Worm (Caenorhabditis elegans) whole organism, L3 larva: ENCODE measurements around the gene bath-20.
"Not testable (repeated sequence)": the region's sequence is repeated elsewhere in the genome, so short reads cannot be mapped to it uniquely, and the experiment has no call there.

Source experiments
- R02D3.7 ChIP-seq: fragments of 150-350 bp; optimal IDR thresholded peaks from 2 replicates; lab custom pipeline; 2014; ENCODE audit warnings: missing biosample characterization, missing genetic modification characterization
- aly-2 ChIP-seq: fragments of 150-350 bp; optimal IDR thresholded peaks from 2 replicates; lab custom pipeline; 2014; ENCODE audit warnings: missing biosample characterization, missing genetic modification characterization
- ama-1 ChIP-seq: fragments of 150-350 bp; optimal IDR thresholded peaks from 2 replicates; lab custom pipeline; 2018
- ceh-16 ChIP-seq: sonication (generic microtip); optimal IDR thresholded peaks from 2 replicates; lab custom pipeline; 2017; ENCODE audit warnings: missing biosample characterization, missing genetic modification characterization
- ceh-28 ChIP-seq: fragments of 150-350 bp; optimal IDR thresholded peaks from 2 replicates; lab custom pipeline; 2014; ENCODE audit warnings: missing biosample characterization, missing genetic modification reagents, missing genetic modification characterization
- daf-12 ChIP-seq: fragments of 150-350 bp; optimal IDR thresholded peaks from 2 replicates; lab custom pipeline; 2014; ENCODE audit warnings: missing biosample characterization, missing genetic modification reagents, missing genetic modification characterization
- egl-27 ChIP-seq: sonication (generic microtip); optimal IDR thresholded peaks from 4 replicates; lab custom pipeline; 2017; ENCODE audit warnings: missing biosample characterization, missing genetic modification reagents, missing genetic modification characterization
- egl-5 ChIP-seq: fragments of 150-350 bp; optimal IDR thresholded peaks from 2 replicates; lab custom pipeline; 2017; ENCODE audit warnings: missing biosample characterization, missing genetic modification reagents, missing genetic modification characterization, inconsistent platforms
- elt-1 ChIP-seq: fragments of 150-350 bp; optimal IDR thresholded peaks from 2 replicates; lab custom pipeline; 2014; ENCODE audit warnings: missing biosample characterization, missing genetic modification characterization
- elt-2 ChIP-seq: sonication (generic microtip); optimal IDR thresholded peaks from 2 replicates; lab custom pipeline; 2016; ENCODE audit warnings: missing genetic modification reagents, mild to moderate bottlenecking, missing genetic modification characterization, missing compliant biosample characterization
- elt-3 ChIP-seq, 3 experiments: fragments of 150-350 bp in 1 of 3; sonication (generic microtip) in 2 of 3; optimal IDR thresholded peaks; 2 replicates in 2 of 3; 4 replicates in 1 of 3; lab custom pipeline; 2014 to 2017; ENCODE audit warnings: missing biosample characterization in 3 of 3, missing genetic modification characterization in 3 of 3
- fkh-10 ChIP-seq: sonication (generic microtip); optimal IDR thresholded peaks from 2 replicates; lab custom pipeline; 2017; ENCODE audit warnings: missing biosample characterization, missing genetic modification reagents, missing genetic modification characterization
- fkh-2 ChIP-seq: fragments of 150-350 bp; optimal IDR thresholded peaks from 2 replicates; lab custom pipeline; 2014; ENCODE audit warnings: missing biosample characterization, missing genetic modification reagents, missing genetic modification characterization
- fos-1 ChIP-seq: fragments of 150-350 bp; optimal IDR thresholded peaks from 2 replicates; lab custom pipeline; 2014; ENCODE audit warnings: missing biosample characterization, missing genetic modification characterization
- hmg-11 ChIP-seq: sonication (generic microtip); optimal IDR thresholded peaks from 2 replicates; lab custom pipeline; 2016; ENCODE audit warnings: missing genetic modification characterization, missing compliant biosample characterization
- jun-1 ChIP-seq: fragments of 150-350 bp; optimal IDR thresholded peaks from 2 replicates; lab custom pipeline; 2014; ENCODE audit warnings: missing biosample characterization, missing genetic modification reagents, missing genetic modification characterization
- lin-15B ChIP-seq: fragments of 150-350 bp; optimal IDR thresholded peaks from 2 replicates; lab custom pipeline; 2014; ENCODE audit warnings: missing biosample characterization, missing genetic modification characterization
- lin-39 ChIP-seq: fragments of 150-350 bp; optimal IDR thresholded peaks from 2 replicates; lab custom pipeline; 2018; ENCODE audit warnings: missing biosample characterization, missing genetic modification reagents, missing genetic modification characterization
- lsy-12 ChIP-seq: sonication (generic microtip); optimal IDR thresholded peaks from 2 replicates; lab custom pipeline; 2016; ENCODE audit warnings: mild to moderate bottlenecking, missing genetic modification characterization, missing compliant biosample characterization
- mdl-1 ChIP-seq: fragments of 150-350 bp; optimal IDR thresholded peaks from 2 replicates; lab custom pipeline; 2014; ENCODE audit warnings: missing biosample characterization, missing genetic modification characterization
- nfya-1 ChIP-seq: sonication (generic microtip); optimal IDR thresholded peaks from 2 replicates; lab custom pipeline; 2017; ENCODE audit warnings: missing genetic modification characterization, mild to moderate bottlenecking, missing compliant biosample characterization, antibody characterized with exemption, moderate library complexity; ENCODE audit not compliant: insufficient read depth
- nhr-11 ChIP-seq: fragments of 150-350 bp; optimal IDR thresholded peaks from 2 replicates; lab custom pipeline; 2014; ENCODE audit warnings: missing biosample characterization, missing genetic modification characterization
- nhr-12 ChIP-seq: fragments of 150-350 bp; optimal IDR thresholded peaks from 2 replicates; lab custom pipeline; 2014; ENCODE audit warnings: missing biosample characterization, missing genetic modification characterization
- nhr-237 ChIP-seq: fragments of 150-350 bp; optimal IDR thresholded peaks from 2 replicates; lab custom pipeline; 2014; ENCODE audit warnings: missing biosample characterization, missing genetic modification characterization
- nhr-25 ChIP-seq: sonication (generic microtip); optimal IDR thresholded peaks from 2 replicates; lab custom pipeline; 2017; ENCODE audit warnings: missing biosample characterization, missing genetic modification characterization
- nhr-28 ChIP-seq: fragments of 150-350 bp; optimal IDR thresholded peaks from 2 replicates; lab custom pipeline; 2014; ENCODE audit warnings: missing biosample characterization, missing genetic modification characterization
- nhr-77 ChIP-seq: fragments of 150-350 bp; optimal IDR thresholded peaks from 2 replicates; lab custom pipeline; 2014; ENCODE audit warnings: missing biosample characterization, missing genetic modification characterization
- pha-4 ChIP-seq: fragments of 150-350 bp; optimal IDR thresholded peaks from 2 replicates; lab custom pipeline; 2014; ENCODE audit warnings: missing biosample characterization, missing genetic modification reagents, missing genetic modification characterization
- pqm-1 ChIP-seq: fragments of 150-350 bp; optimal IDR thresholded peaks from 2 replicates; lab custom pipeline; 2017; ENCODE audit warnings: missing biosample characterization, missing genetic modification characterization, inconsistent platforms
- sea-2 ChIP-seq: fragments of 150-350 bp; sonication (generic microtip); optimal IDR thresholded peaks from 4 replicates; lab custom pipeline; 2014; ENCODE audit warnings: missing biosample characterization, missing genetic modification reagents, missing genetic modification characterization
- snpc-4 ChIP-seq: fragments of 150-350 bp; optimal IDR thresholded peaks from 2 replicates; lab custom pipeline; 2014; ENCODE audit warnings: missing biosample characterization, missing genetic modification characterization
- tbx-2 ChIP-seq: sonication (generic microtip); optimal IDR thresholded peaks from 2 replicates; lab custom pipeline; 2016; ENCODE audit warnings: mild to moderate bottlenecking, missing genetic modification characterization, missing compliant biosample characterization
- unc-62 ChIP-seq: fragments of 150-350 bp; sonication (generic microtip); optimal IDR thresholded peaks from 4 replicates; lab custom pipeline; 2014; ENCODE audit warnings: missing biosample characterization, missing genetic modification reagents, missing genetic modification characterization
- zag-1 ChIP-seq: fragments of 150-350 bp; optimal IDR thresholded peaks from 2 replicates; lab custom pipeline; 2014; ENCODE audit warnings: missing biosample characterization, missing genetic modification characterization
- ztf-11 ChIP-seq: fragments of 150-350 bp; optimal IDR thresholded peaks from 2 replicates; lab custom pipeline; 2014; ENCODE audit warnings: missing biosample characterization, missing genetic modification characterization

The bath-20 gene

ce11 chrII:2051372-2051771 lies 9.0 kb upstream of the bath-20 start, which contains the start of gene fbxb-35:
Gene fbxb-35, plus strand, starts transcription at chrII:2051672.
- TF ChIP-seq aly-2 (tag; lab: Kevin White, UChicago) = no peak
- TF ChIP-seq lin-39 (tag; lab: Kevin White, UChicago) = no peak
- TF ChIP-seq mdl-1 (tag; lab: Kevin White, UChicago) = no peak
- no peak for TF ChIP-seq ceh-16 (tag; lab: Kevin White, UChicago)
- TF ChIP-seq nfya-1 (tag; lab: Kevin White, UChicago) = no peak
- TF ChIP-seq elt-1 = no peak
- no peak for TF ChIP-seq elt-2 (tag; lab: Kevin White, UChicago)

- not testable (repeated sequence) for TF ChIP-seq nhr-28 (tag; lab: Kevin White, UChicago); egl-27 (tag; lab: Kevin White, UChicago); nhr-12
These were observed 4.2 kb upstream of the bath-20 start, which contains the start of gene math-1 for ce11 chrII:2046556-2046955. Gene math-1, minus strand, starts transcription at chrII:2046656.

- TF ChIP-seq ama-1 (lab: Kevin White, UChicago) (no peak), pqm-1 (tag; lab: Kevin White, UChicago) (no peak), lin-15B (no peak), lsy-12 (tag; lab: Kevin White, UChicago) (no peak), egl-27 (tag; lab: Kevin White, UChicago) (no peak), daf-12 (tag; lab: Kevin White, UChicago) (no peak), R02D3.7 (tag; lab: Kevin White, UChicago) (no peak), sea-2 (GFP tag; lab: Kevin White, UChicago) (no peak)
These were observed 3.2 kb upstream of the bath-20 start, which contains the start of gene bath-24 for ce11 chrII:2045505-2045904. Gene bath-24, minus strand, starts transcription at chrII:2045605.

- no peak for TF ChIP-seq R02D3.7 (tag; lab: Kevin White, UChicago)
- TF ChIP-seq sea-2 (GFP tag; lab: Kevin White, UChicago) = no peak
- TF ChIP-seq elt-1 = no peak
- no peak for TF ChIP-seq snpc-4 (tag; lab: Kevin White, UChicago)
- no peak for TF ChIP-seq ztf-11 (tag; lab: Kevin White, UChicago)
- TF ChIP-seq nfya-1 (tag; lab: Kevin White, UChicago) = no peak
- TF ChIP-seq nhr-237 (tag; lab: Kevin White, UChicago) = no peak
- TF ChIP-seq elt-2 (tag; lab: Kevin White, UChicago) = no peak
- TF ChIP-seq nhr-11 = no peak
- TF ChIP-seq ama-1 (lab: Kevin White, UChicago) = no peak
- no peak for TF ChIP-seq lin-15B
- no peak for TF ChIP-seq lin-39 (tag; lab: Kevin White, UChicago)
- no peak for TF ChIP-seq nhr-25
These were observed 3.1 kb downstream of the bath-20 start, which contains the start of gene bath-19 for ce11 chrII:2039288-2039687. Gene bath-19, minus strand, starts transcription at chrII:2039388.

ce11 chrII:2033286-2033685 lies 9.1 kb downstream of the bath-20 start, which contains the start of gene F59H6.14:
Gene F59H6.14, plus strand, starts transcription at chrII:2033586.
- no peak for TF ChIP-seq jun-1 (tag; lab: Kevin White, UChicago)
- no peak for TF ChIP-seq hmg-11 (tag; lab: Kevin White, UChicago)
- no peak for TF ChIP-seq elt-2 (tag; lab: Kevin White, UChicago)
- no peak for TF ChIP-seq unc-62 (GFP tag; lab: Kevin White, UChicago)
- TF ChIP-seq ztf-11 (tag; lab: Kevin White, UChicago) = no peak
- no peak for TF ChIP-seq elt-3 (tag; optimal IDR thresholded peaks at IDR 0.05; lab: Kevin White, UChicago)
- TF ChIP-seq nfya-1 (tag; lab: Kevin White, UChicago) = no peak
- TF ChIP-seq fkh-10 (GFP tag; lab: Kevin White, UChicago) = no peak
- TF ChIP-seq lsy-12 (tag; lab: Kevin White, UChicago) = no peak
- TF ChIP-seq ceh-28 = no peak
- no peak for TF ChIP-seq elt-1

ce11 chrII:2032282-2032681 lies 10.1 kb downstream of the bath-20 start, which contains the start of gene btb-4:
Gene btb-4, plus strand, starts transcription at chrII:2032316.
- TF ChIP-seq elt-2 (tag; lab: Kevin White, UChicago); ceh-28; nhr-28 (tag; lab: Kevin White, UChicago): not testable (repeated sequence)

ce11 chrII:2031852-2032251 lies 10.5 kb downstream of the bath-20 start, which contains the start of gene bath-5:
Gene bath-5, minus strand, starts transcription at chrII:2031952.
- TF ChIP-seq nhr-28 (tag; lab: Kevin White, UChicago) = no peak
- TF ChIP-seq pqm-1 (tag; lab: Kevin White, UChicago) = no peak
- TF ChIP-seq sea-2 (GFP tag; lab: Kevin White, UChicago) = no peak
- TF ChIP-seq elt-1 = no peak
- no peak for TF ChIP-seq pha-4 (tag; lab: Kevin White, UChicago)
- no peak for TF ChIP-seq fkh-2 (tag; lab: Kevin White, UChicago)
- no peak for TF ChIP-seq nhr-77
- TF ChIP-seq ztf-11 (tag; lab: Kevin White, UChicago) = no peak
- TF ChIP-seq egl-5 = no peak
- no peak for TF ChIP-seq ama-1 (lab: Kevin White, UChicago)
- no peak for TF ChIP-seq lin-15B
- TF ChIP-seq mdl-1 (tag; lab: Kevin White, UChicago) = no peak
- no peak for TF ChIP-seq tbx-2 (tag; lab: Kevin White, UChicago)
- no peak for TF ChIP-seq egl-27 (tag; lab: Kevin White, UChicago)
- TF ChIP-seq zag-1 (tag; lab: Kevin White, UChicago) = no peak
- TF ChIP-seq fos-1 = no peak
- TF ChIP-seq lsy-12 (tag; lab: Kevin White, UChicago) = no peak
- TF ChIP-seq lin-39 (tag; lab: Kevin White, UChicago) = no peak
- TF ChIP-seq hmg-11 (tag; lab: Kevin White, UChicago) = no peak
